Worm (Caenorhabditis elegans) whole organism, L2 larva: ENCODE data around the gene aakb-1.

Experiments
- ceh-16 ChIP-seq: fragments of 150-350 bp; optimal IDR thresholded peaks from 2 replicates; lab custom pipeline; 2014; ENCODE audit warnings: missing biosample characterization, missing genetic modification characterization
- lin-13 ChIP-seq: fragments of 150-350 bp; optimal IDR thresholded peaks from 2 replicates; lab custom pipeline; 2014; ENCODE audit warnings: missing biosample characterization, missing genetic modification reagents, missing genetic modification characterization
- nhr-11 ChIP-seq: fragments of 150-350 bp; optimal IDR thresholded peaks from 2 replicates; lab custom pipeline; 2014; ENCODE audit warnings: missing biosample characterization, missing genetic modification characterization
- nhr-77 ChIP-seq: fragments of 150-350 bp; optimal IDR thresholded peaks from 2 replicates; lab custom pipeline; 2014; ENCODE audit warnings: missing biosample characterization, missing genetic modification characterization
- unc-39 ChIP-seq: fragments of 150-350 bp; optimal IDR thresholded peaks from 2 replicates; lab custom pipeline; 2014; ENCODE audit warnings: missing biosample characterization, missing genetic modification characterization
- unc-62 ChIP-seq: fragments of 150-350 bp; optimal IDR thresholded peaks from 2 replicates; lab custom pipeline; 2014; ENCODE audit warnings: missing biosample characterization, missing genetic modification reagents, missing genetic modification characterization
- ztf-4 ChIP-seq: fragments of 150-350 bp; optimal IDR thresholded peaks from 2 replicates; lab custom pipeline; 2014; ENCODE audit warnings: missing biosample characterization, missing genetic modification characterization

DNA sequence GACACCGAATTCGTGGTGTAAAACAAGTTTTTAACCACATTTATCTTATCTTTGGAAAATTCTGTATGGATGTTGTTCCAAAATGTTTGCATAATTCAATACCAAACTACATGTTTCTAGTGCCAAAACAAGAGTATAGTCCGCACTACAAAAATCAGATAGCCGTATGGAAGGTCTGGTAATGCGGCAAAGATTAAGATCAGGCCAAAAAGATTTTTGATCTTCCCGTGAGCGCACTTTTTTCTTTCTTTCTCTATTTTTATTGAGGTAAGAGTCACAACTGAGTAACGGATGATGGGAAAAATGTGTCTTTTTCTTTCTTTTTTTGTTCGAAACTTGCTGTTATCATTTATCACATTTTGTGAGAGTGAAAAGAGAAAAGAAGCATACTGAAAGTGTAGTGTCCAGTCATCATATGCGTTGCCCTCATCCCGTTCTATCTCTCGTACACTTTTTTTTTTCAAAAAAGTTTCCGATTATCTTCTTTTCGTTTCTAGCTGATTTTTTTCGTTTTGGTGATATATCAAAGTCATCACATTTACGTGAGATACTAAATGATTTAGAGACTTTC, 10.9 kb upstream of the aakb-1 start:
- TF ChIP-seq nhr-77 (tag; lab: Kevin White, UChicago) (no peak), unc-39 (tag; lab: Kevin White, UChicago) (no peak), nhr-11 (tag; lab: Kevin White, UChicago) (no peak), lin-13 (no peak), ztf-4 (tag; lab: Kevin White, UChicago) (no peak), ceh-16 (tag; lab: Kevin White, UChicago) (no peak), unc-62 (GFP tag; lab: Kevin White, UChicago) (no peak)
